Worm (Caenorhabditis elegans) whole organism, L2 larva: ENCODE results near the gene sul-3.

ENCODE experiments used
- C34F6.9 ChIP-seq: fragments of 150-350 bp; optimal IDR thresholded peaks from 2 replicates; lab custom pipeline; 2014; ENCODE audit warnings: missing biosample characterization, missing genetic modification characterization
- F13H6.1 ChIP-seq: sonication (generic microtip); optimal IDR thresholded peaks from 2 replicates; lab custom pipeline; 2016; ENCODE audit warnings: missing genetic modification characterization, missing compliant biosample characterization
- R02D3.7 ChIP-seq: fragments of 150-350 bp; optimal IDR thresholded peaks from 2 replicates; lab custom pipeline; 2014; ENCODE audit warnings: missing biosample characterization, missing genetic modification characterization
- Y55F3AM.14 ChIP-seq: fragments of 200-800 bp; sonication (Bioruptor generic); optimal IDR thresholded peaks from 2 replicates; lab custom pipeline; 2018; ENCODE audit warnings: mild to moderate bottlenecking, missing genetic modification characterization, missing compliant biosample characterization
- ZK546.5 ChIP-seq: sonication (generic microtip); optimal IDR thresholded peaks from 2 replicates; lab custom pipeline; 2017; ENCODE audit warnings: missing biosample characterization, missing genetic modification characterization
- alr-1 ChIP-seq: fragments of 150-350 bp; optimal IDR thresholded peaks from 2 replicates; lab custom pipeline; 2014; ENCODE audit warnings: missing biosample characterization, missing genetic modification characterization
- aly-2 ChIP-seq: fragments of 150-350 bp; optimal IDR thresholded peaks from 2 replicates; lab custom pipeline; 2014; ENCODE audit warnings: missing biosample characterization, missing genetic modification characterization
- blmp-1 ChIP-seq: sonication (generic microtip); optimal IDR thresholded peaks from 2 replicates; lab custom pipeline; 2017; ENCODE audit warnings: missing genetic modification characterization, mild to moderate bottlenecking, missing compliant biosample characterization, antibody characterized with exemption, moderate library complexity; ENCODE audit not compliant: insufficient read depth
- ceh-16 ChIP-seq: fragments of 150-350 bp; optimal IDR thresholded peaks from 2 replicates; lab custom pipeline; 2014; ENCODE audit warnings: missing biosample characterization, missing genetic modification characterization
- crh-2 ChIP-seq: sonication (generic microtip); optimal IDR thresholded peaks from 2 replicates; lab custom pipeline; 2017; ENCODE audit warnings: missing biosample characterization, missing genetic modification characterization
- dmd-4 ChIP-seq: sonication (generic microtip); optimal IDR thresholded peaks from 2 replicates; lab custom pipeline; 2017; ENCODE audit warnings: missing biosample characterization, missing genetic modification characterization
- egl-27 ChIP-seq: sonication (generic microtip); optimal IDR thresholded peaks from 3 replicates; lab custom pipeline; 2017; ENCODE audit warnings: missing biosample characterization, missing genetic modification reagents, missing genetic modification characterization
- elt-1 ChIP-seq: fragments of 150-350 bp; optimal IDR thresholded peaks from 2 replicates; lab custom pipeline; 2014; ENCODE audit warnings: missing biosample characterization, missing genetic modification characterization
- elt-3 ChIP-seq: sonication (generic microtip); optimal IDR thresholded peaks from 2 replicates; lab custom pipeline; 2017; ENCODE audit warnings: missing biosample characterization, missing genetic modification characterization
- fos-1 ChIP-seq: fragments of 150-350 bp; optimal IDR thresholded peaks from 2 replicates; lab custom pipeline; 2014; ENCODE audit warnings: missing biosample characterization, missing genetic modification characterization
- gmeb-1 ChIP-seq: fragments of 150-350 bp; optimal IDR thresholded peaks from 2 replicates; lab custom pipeline; 2014; ENCODE audit warnings: missing biosample characterization, missing genetic modification characterization
- lin-13 ChIP-seq: fragments of 150-350 bp; optimal IDR thresholded peaks from 2 replicates; lab custom pipeline; 2014; ENCODE audit warnings: missing biosample characterization, missing genetic modification reagents, missing genetic modification characterization
- lin-39 ChIP-seq: fragments of 150-350 bp; optimal IDR thresholded peaks from 2 replicates; lab custom pipeline; 2014; ENCODE audit warnings: missing biosample characterization, missing genetic modification reagents, missing genetic modification characterization
- lsy-2 ChIP-seq, 2 experiments: fragments of 150-350 bp in 1 of 2; sonication (generic microtip) in 1 of 2; optimal IDR thresholded peaks; 2 replicates each; lab custom pipeline; 2014 to 2017; ENCODE audit warnings: missing biosample characterization in 2 of 2, missing genetic modification characterization in 2 of 2
- mab-5 ChIP-seq: fragments of 150-350 bp; optimal IDR thresholded peaks from 2 replicates; lab custom pipeline; 2014; ENCODE audit warnings: missing biosample characterization, missing genetic modification characterization
- mbf-1 ChIP-seq: sonication (generic microtip); optimal IDR thresholded peaks from 2 replicates; lab custom pipeline; 2017; ENCODE audit warnings: missing biosample characterization, missing genetic modification characterization
- mdl-1 ChIP-seq, 2 experiments: fragments of 150-350 bp in 1 of 2; sonication (generic microtip) in 1 of 2; optimal IDR thresholded peaks; 2 replicates each; lab custom pipeline; 2017; ENCODE audit warnings: missing biosample characterization in 2 of 2, missing genetic modification characterization in 2 of 2
- nhr-10 ChIP-seq: sonication (generic microtip); optimal IDR thresholded peaks from 2 replicates; lab custom pipeline; 2017; ENCODE audit warnings: missing biosample characterization, missing genetic modification characterization
- nhr-12 ChIP-seq: fragments of 150-350 bp; optimal IDR thresholded peaks from 2 replicates; lab custom pipeline; 2014; ENCODE audit warnings: missing biosample characterization, missing genetic modification characterization
- nhr-129 ChIP-seq: fragments of 150-350 bp; optimal IDR thresholded peaks from 2 replicates; lab custom pipeline; 2014; ENCODE audit warnings: missing biosample characterization, missing genetic modification characterization
- nhr-21 ChIP-seq: fragments of 150-350 bp; optimal IDR thresholded peaks from 2 replicates; lab custom pipeline; 2014; ENCODE audit warnings: missing biosample characterization, missing genetic modification characterization
- nhr-23 ChIP-seq: fragments of 150-350 bp; optimal IDR thresholded peaks from 2 replicates; lab custom pipeline; 2014; ENCODE audit warnings: missing biosample characterization, missing genetic modification reagents, missing genetic modification characterization
- nhr-237 ChIP-seq: fragments of 150-350 bp; optimal IDR thresholded peaks from 2 replicates; lab custom pipeline; 2014; ENCODE audit warnings: missing biosample characterization, missing genetic modification characterization
- nhr-25 ChIP-seq: fragments of 150-350 bp; sonication (generic microtip); optimal IDR thresholded peaks from 3 replicates; lab custom pipeline; 2014; ENCODE audit warnings: missing biosample characterization, missing genetic modification characterization
- nhr-6 ChIP-seq: fragments of 150-350 bp; optimal IDR thresholded peaks from 2 replicates; lab custom pipeline; 2014; ENCODE audit warnings: missing biosample characterization, missing genetic modification characterization
- nhr-77 ChIP-seq: fragments of 150-350 bp; optimal IDR thresholded peaks from 2 replicates; lab custom pipeline; 2014; ENCODE audit warnings: missing biosample characterization, missing genetic modification characterization
- peb-1 ChIP-seq: fragments of 150-350 bp; optimal IDR thresholded peaks from 2 replicates; lab custom pipeline; 2014; ENCODE audit warnings: missing biosample characterization, missing genetic modification characterization
- sem-4 ChIP-seq: fragments of 150-350 bp; optimal IDR thresholded peaks from 2 replicates; lab custom pipeline; 2014; ENCODE audit warnings: missing biosample characterization, missing genetic modification reagents, missing genetic modification characterization
- sma-3 ChIP-seq: sonication (generic microtip); optimal IDR thresholded peaks from 2 replicates; lab custom pipeline; 2016; ENCODE audit warnings: missing genetic modification reagents, missing genetic modification characterization, missing compliant biosample characterization
- sma-9 ChIP-seq, 2 experiments: fragments of 150-350 bp in 1 of 2; sonication (generic microtip) in 1 of 2; optimal IDR thresholded peaks; 2 replicates each; lab custom pipeline; 2014 to 2016; ENCODE audit warnings: missing genetic modification characterization in 2 of 2, mild to moderate bottlenecking in 1 of 2, missing biosample characterization in 1 of 2, missing compliant biosample characterization in 1 of 2, missing genetic modification reagents in 1 of 2, moderate library complexity in 1 of 2
- snpc-4 ChIP-seq: fragments of 150-350 bp; optimal IDR thresholded peaks from 2 replicates; lab custom pipeline; 2014; ENCODE audit warnings: missing biosample characterization, missing genetic modification characterization
- unc-55 ChIP-seq: fragments of 150-350 bp; sonication (generic microtip); optimal IDR thresholded peaks from 3 replicates; lab custom pipeline; 2014; ENCODE audit warnings: missing biosample characterization, missing genetic modification reagents, missing genetic modification characterization
- ztf-1 ChIP-seq: fragments of 200-800 bp; sonication (Bioruptor generic); conservative IDR thresholded peaks from 2 replicates; pipeline ENCODE4 v1.3.6; 2022; ENCODE audit warnings: missing genetic modification characterization, missing compliant biosample characterization
- ztf-4 ChIP-seq: fragments of 150-350 bp; optimal IDR thresholded peaks from 2 replicates; lab custom pipeline; 2014; ENCODE audit warnings: missing biosample characterization, missing genetic modification characterization

The sul-3 gene

DNA sequence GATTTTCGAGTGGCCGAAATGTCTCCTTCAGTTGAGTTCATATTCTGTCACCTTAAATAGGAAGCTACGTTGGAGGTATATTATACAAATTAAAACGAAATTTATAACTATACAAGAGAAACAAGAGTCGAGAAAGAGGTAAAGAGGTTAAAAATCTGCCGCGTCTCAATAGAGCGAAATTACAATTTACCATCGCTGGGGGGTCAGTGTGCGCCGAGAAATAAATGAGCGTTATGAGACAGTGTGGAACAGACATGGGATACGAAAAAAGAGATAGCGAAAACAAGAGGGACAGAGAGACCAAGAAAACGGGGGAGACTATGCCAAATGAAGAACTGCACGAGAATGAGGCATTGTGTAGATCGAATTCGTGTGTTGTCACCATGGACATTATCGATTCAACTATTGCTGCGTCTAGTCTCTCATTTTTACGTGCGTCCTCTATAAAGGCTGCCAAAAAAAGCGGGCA lies 46.1 kb downstream of the sul-3 start, which contains the start of gene ZK154.5:
Gene ZK154.5 (minus strand): TSS at position 51 of the 469 bp plus-strand sequence.
- no peak for TF ChIP-seq aly-2 (tag; lab: Kevin White, UChicago)
- peak in 1 of 2 experiments; percentile 54 for TF ChIP-seq lsy-2 (tag; optimal IDR thresholded peaks at IDR 0.05; lab: Kevin White, UChicago)
- no peak for TF ChIP-seq snpc-4
- TF ChIP-seq nhr-21 (tag; lab: Kevin White, UChicago): no peak
- no peak for TF ChIP-seq ZK546.5
- TF ChIP-seq sem-4: peak; percentile 36
- peak; percentile 55 for TF ChIP-seq crh-2 (tag; lab: Kevin White, UChicago)
- peak; percentile 74 for TF ChIP-seq nhr-129 (tag; lab: Kevin White, UChicago)
- TF ChIP-seq alr-1 (tag; lab: Kevin White, UChicago): no peak
- TF ChIP-seq R02D3.7 (tag; lab: Kevin White, UChicago): no peak
- no peak for TF ChIP-seq egl-27 (tag; lab: Kevin White, UChicago)
- peak; percentile 3 for TF ChIP-seq fos-1
- TF ChIP-seq C34F6.9 (tag; lab: Kevin White, UChicago): peak; percentile 78
- TF ChIP-seq ceh-16 (tag; lab: Kevin White, UChicago): no peak
- peak; percentile 24 for TF ChIP-seq gmeb-1
- TF ChIP-seq sma-9 (GFP tag; optimal IDR thresholded peaks at IDR 0.05; lab: Kevin White, UChicago): peak; percentile 23
- TF ChIP-seq sma-9 (tag; optimal IDR thresholded peaks at IDR 0.05; lab: Kevin White, UChicago): no peak
- no peak for TF ChIP-seq blmp-1
- TF ChIP-seq lin-13 (GFP tag; lab: Kevin White, UChicago): no peak
- TF ChIP-seq nhr-6 (tag; lab: Kevin White, UChicago): peak; percentile 3
- TF ChIP-seq nhr-25 (tag; lab: Kevin White, UChicago): no peak
- TF ChIP-seq sma-3 (GFP tag; lab: Kevin White, UChicago): peak; percentile 5
- TF ChIP-seq unc-55 (GFP tag; lab: Kevin White, UChicago): peak; percentile 55
- TF ChIP-seq Y55F3AM.14 (GFP tag; lab: Kevin White, UChicago): no peak
- TF ChIP-seq peb-1 (tag; lab: Kevin White, UChicago): no peak
- no peak for TF ChIP-seq nhr-10 (tag; lab: Kevin White, UChicago)
- peak; percentile 21 for TF ChIP-seq F13H6.1 (tag; lab: Kevin White, UChicago)
- TF ChIP-seq ztf-4 (tag; lab: Kevin White, UChicago): no peak
- TF ChIP-seq mbf-1 (tag; lab: Kevin White, UChicago): no peak
- TF ChIP-seq mab-5 (tag; lab: Kevin White, UChicago): no peak
- TF ChIP-seq, all 48 proteins: peak for 12

DNA sequence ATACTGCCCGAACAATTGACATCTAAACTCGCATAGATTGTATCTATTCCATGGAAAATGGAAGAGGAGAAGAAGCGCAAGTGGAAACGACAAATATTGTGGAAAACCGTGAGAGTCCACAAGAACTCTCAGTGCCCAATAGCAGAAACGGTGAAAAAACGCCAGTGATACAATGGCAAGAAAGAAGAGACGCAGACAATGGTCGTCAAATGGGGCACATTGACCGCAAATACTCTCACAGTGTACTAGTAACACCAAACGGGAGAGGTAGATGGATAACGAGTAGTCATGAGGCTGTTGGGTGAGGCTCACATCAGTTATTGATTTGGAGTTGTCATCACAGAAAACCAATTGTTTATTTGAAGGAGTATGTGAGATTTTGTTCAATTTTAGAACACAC lies 51.6 kb downstream of the sul-3 start, which contains the start of gene ZK154.4:
Gene ZK154.4 (minus strand): TSS at position 27 of the 400 bp plus-strand sequence.
- no peak for TF ChIP-seq ztf-1 (GFP tag; lab: Robert Waterston, UW)
- TF ChIP-seq nhr-129 (tag; lab: Kevin White, UChicago): peak; percentile 90
- TF ChIP-seq nhr-23 (tag; lab: Kevin White, UChicago): no peak
- no peak for TF ChIP-seq nhr-77 (tag; lab: Kevin White, UChicago)
- peak; percentile 12 for TF ChIP-seq sma-3 (GFP tag; lab: Kevin White, UChicago)
- TF ChIP-seq R02D3.7 (tag; lab: Kevin White, UChicago): no peak
- peak; percentile 49 for TF ChIP-seq sma-9 (GFP tag; optimal IDR thresholded peaks at IDR 0.05; lab: Kevin White, UChicago)
- TF ChIP-seq sma-9 (tag; optimal IDR thresholded peaks at IDR 0.05; lab: Kevin White, UChicago): no peak
- TF ChIP-seq crh-2 (tag; lab: Kevin White, UChicago): peak; percentile 11
- TF ChIP-seq C34F6.9 (tag; lab: Kevin White, UChicago): peak; percentile 72
- TF ChIP-seq F13H6.1 (tag; lab: Kevin White, UChicago): peak; percentile 17
- TF ChIP-seq lsy-2 (tag; optimal IDR thresholded peaks at IDR 0.05; lab: Kevin White, UChicago): peak in 1 of 2 experiments; percentile 63
- no peak for TF ChIP-seq nhr-12 (tag; lab: Kevin White, UChicago)
- no peak for TF ChIP-seq elt-1 (tag; lab: Kevin White, UChicago)
- no peak for TF ChIP-seq ZK546.5
- peak; percentile 9 for TF ChIP-seq lin-13 (GFP tag; lab: Kevin White, UChicago)
- no peak for TF ChIP-seq nhr-237 (tag; lab: Kevin White, UChicago)

DNA sequence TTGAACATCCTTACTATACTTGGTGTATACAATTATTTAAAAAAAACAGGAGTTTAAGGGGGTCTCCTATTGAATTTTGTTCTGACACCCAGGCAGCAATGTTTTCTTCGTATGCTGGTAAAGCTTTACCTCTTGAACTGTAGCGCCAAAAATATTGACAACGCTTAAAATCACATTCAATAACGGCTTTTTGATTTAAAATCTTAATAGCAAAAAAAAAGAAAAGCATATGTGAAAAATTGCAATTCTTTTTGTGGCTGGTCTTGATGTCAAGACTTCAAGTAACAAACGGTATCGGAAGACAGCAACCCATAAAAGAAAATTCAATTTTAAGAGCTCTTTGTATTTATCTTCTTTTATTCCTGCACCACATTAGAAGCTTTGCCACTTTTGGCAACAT lies 52.2 kb downstream of the sul-3 start:
- TF ChIP-seq mbf-1 (tag; lab: Kevin White, UChicago) (no peak), snpc-4 (no peak), nhr-129 (tag; lab: Kevin White, UChicago) (no peak), lin-13 (GFP tag; lab: Kevin White, UChicago) (no peak), elt-3 (tag; lab: Kevin White, UChicago) (no peak), mab-5 (tag; lab: Kevin White, UChicago) (no peak), lsy-2 (tag; optimal IDR thresholded peaks at IDR 0.05; lab: Kevin White, UChicago) (no peak), nhr-21 (tag; lab: Kevin White, UChicago) (no peak), dmd-4 (tag; lab: Kevin White, UChicago) (no peak), ZK546.5 (no peak), mdl-1 (tag; optimal IDR thresholded peaks at IDR 0.05; lab: Kevin White, UChicago) (no peak), peb-1 (tag; lab: Kevin White, UChicago) (no peak), lin-39 (tag; lab: Kevin White, UChicago) (no peak), blmp-1 (no peak), fos-1 (no peak), alr-1 (tag; lab: Kevin White, UChicago) (no peak), ztf-4 (tag; lab: Kevin White, UChicago) (no peak)
